Fruit fly (Drosophila melanogaster) whole organism, pupa: ENCODE data around the gene CG8907.
A peak's percentile ranks its signal among the peaks of the same experiment; 100 is the strongest.

Experiments used
- CG32121 ChIP-seq: fragments of 200-800 bp; sonication (Bioruptor generic); IDR thresholded peaks from 2 replicates; pipeline ENCODE4 v1.3.6; 2022; ENCODE audit warnings: missing biosample characterization, missing genetic modification characterization
- CG9948 ChIP-seq: fragments of 200-800 bp; sonication (Bioruptor generic); optimal IDR thresholded peaks from 2 replicates; lab custom pipeline; 2018; ENCODE audit warnings: missing biosample characterization, mild to moderate bottlenecking, missing genetic modification characterization, moderate library complexity
- EcR ChIP-seq: fragments of 200-800 bp; sonication (Bioruptor generic); optimal IDR thresholded peaks from 3 replicates; lab custom pipeline; 2019; ENCODE audit warnings: missing biosample characterization, missing genetic modification characterization, mild to moderate bottlenecking, moderate library complexity, missing genetic modification reagents
- Pif1A ChIP-seq: fragments of 200-800 bp; sonication (Bioruptor generic); optimal IDR thresholded peaks from 3 replicates; lab custom pipeline; 2016; ENCODE audit warnings: missing biosample characterization, missing genetic modification characterization
- gl ChIP-seq: fragments of 200-800 bp; sonication (Bioruptor generic); optimal IDR thresholded peaks from 2 replicates; lab custom pipeline; 2018; ENCODE audit warnings: missing biosample characterization, mild to moderate bottlenecking, missing genetic modification characterization
- rn ChIP-seq: fragments of 200-800 bp; sonication (Bioruptor generic); IDR thresholded peaks from 2 replicates; pipeline ENCODE4 v1.3.6; 2022; ENCODE audit warnings: missing biosample characterization, missing genetic modification characterization

- peak; percentile 16 for TF ChIP-seq gl (tag; lab: Kevin White, UChicago)
- peak; percentile 72; the same call in 1 of the 2 replicates for TF ChIP-seq CG32121 (GFP tag; lab: Robert Waterston, UW)
- no peak for TF ChIP-seq CG9948 (tag; lab: Kevin White, UChicago)
- TF ChIP-seq rn (GFP tag; lab: Robert Waterston, UW) = no peak
- TF ChIP-seq EcR (GFP tag; lab: Kevin White, UChicago) = no peak
- no peak for TF ChIP-seq Pif1A
Observed at dm6 chr3R:16969361-16970355, 38.4 kb upstream of the CG8907 start.
